Fruit fly (Drosophila melanogaster) Kc167 (cell line): ENCODE results near the gene Tl.

Experiments
- Myc ChIP-seq: fragments of >200 bp; optimal IDR thresholded peaks from 2 replicates; lab custom pipeline; 2017; ENCODE audit warnings: missing external identifiers
- Sin3A ChIP-seq: fragments of >200 bp; optimal IDR thresholded peaks from 2 replicates; lab custom pipeline; 2018; ENCODE audit warnings: missing external identifiers
- h ChIP-seq: fragments of >200 bp; optimal IDR thresholded peaks from 3 replicates; lab custom pipeline; 2018; ENCODE audit warnings: missing external identifiers
- insv ChIP-seq: fragments of >200 bp; optimal IDR thresholded peaks from 3 replicates; lab custom pipeline; 2018; ENCODE audit warnings: missing external identifiers
- psq ChIP-seq: fragments of >200 bp; optimal IDR thresholded peaks from 2 replicates; lab custom pipeline; 2017; ENCODE audit warnings: missing external identifiers
- ttk ChIP-seq: sonication (Bioruptor generic); optimal IDR thresholded peaks from 2 replicates; lab custom pipeline; 2017; ENCODE audit warnings: missing external identifiers

Gene Tl

DNA sequence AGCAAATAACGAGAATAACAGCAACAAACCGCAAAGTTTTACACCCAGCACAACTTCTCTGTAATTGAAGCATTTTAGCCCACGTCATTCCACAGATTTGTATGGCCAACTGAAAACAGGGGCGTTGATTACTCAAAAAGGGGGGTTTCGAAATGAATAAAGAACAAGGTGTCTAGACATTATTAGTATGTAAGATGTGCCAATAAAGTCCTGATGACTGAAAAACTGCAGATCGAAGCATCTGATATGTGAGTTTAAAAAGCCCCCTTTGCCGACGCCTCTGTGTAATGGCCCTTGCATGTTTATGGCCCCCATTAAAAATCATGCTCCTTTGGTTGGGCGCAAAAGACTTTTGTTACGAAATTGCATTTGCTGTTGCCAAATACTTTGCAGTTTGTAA is 22.3 kb downstream of the Tl start:
- TF ChIP-seq insv (lab: Kevin White, UChicago) (no peak), Sin3A (lab: Kevin White, UChicago) (no peak), h (lab: Kevin White, UChicago) (no peak), Myc (lab: Kevin White, UChicago) (no peak), psq (lab: Kevin White, UChicago) (no peak), ttk (lab: Kevin White, UChicago) (no peak)

DNA sequence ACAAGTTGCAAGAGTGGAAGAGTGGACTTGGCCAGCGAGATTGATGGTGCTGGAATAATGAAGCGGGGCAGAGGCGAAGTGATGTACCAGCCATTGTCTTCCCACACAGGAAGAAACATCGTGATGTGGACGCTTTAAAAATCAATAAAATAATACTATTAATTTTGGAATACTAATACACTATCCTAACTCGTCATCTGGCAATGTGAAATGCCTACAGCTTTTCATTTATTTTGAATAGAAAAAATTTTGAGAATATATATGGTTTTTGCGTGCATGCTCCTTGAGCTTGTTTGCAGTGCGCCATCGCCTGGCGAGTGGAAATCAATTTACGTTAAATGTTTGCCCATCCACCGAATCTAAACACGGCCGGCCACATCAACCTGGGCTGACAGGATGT is 33.0 kb downstream of the Tl start:
- no peak for TF ChIP-seq Sin3A (lab: Kevin White, UChicago)
- no peak for TF ChIP-seq insv (lab: Kevin White, UChicago)
- TF ChIP-seq ttk (lab: Kevin White, UChicago), result no peak
- TF ChIP-seq psq (lab: Kevin White, UChicago), result no peak
- no peak for TF ChIP-seq Myc (lab: Kevin White, UChicago)
- TF ChIP-seq h (lab: Kevin White, UChicago), result no peak

DNA sequence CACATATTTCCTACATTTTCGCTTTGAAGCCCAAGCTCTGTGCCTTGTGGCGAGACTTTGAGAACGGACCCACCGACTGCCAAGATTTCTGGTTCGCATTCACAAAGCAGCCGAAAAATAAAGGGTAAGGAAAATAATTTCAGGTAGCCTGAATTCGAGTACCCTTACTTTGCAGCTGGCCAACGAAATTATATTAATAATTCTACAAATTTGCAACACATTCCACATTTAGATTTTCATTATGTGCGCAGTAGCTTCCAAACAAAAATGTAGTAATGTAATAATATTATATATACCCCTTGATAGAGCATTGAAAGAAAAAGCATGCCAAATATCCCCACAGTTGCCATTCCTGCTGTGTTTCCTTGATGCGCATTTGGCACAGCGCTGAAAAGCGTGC is 47.6 kb downstream of the Tl start:
- TF ChIP-seq h (lab: Kevin White, UChicago), result no peak
- no peak for TF ChIP-seq Sin3A (lab: Kevin White, UChicago)
- no peak for TF ChIP-seq ttk (lab: Kevin White, UChicago)
- TF ChIP-seq psq (lab: Kevin White, UChicago), result no peak
- no peak for TF ChIP-seq insv (lab: Kevin White, UChicago)
- TF ChIP-seq Myc (lab: Kevin White, UChicago), result no peak

DNA sequence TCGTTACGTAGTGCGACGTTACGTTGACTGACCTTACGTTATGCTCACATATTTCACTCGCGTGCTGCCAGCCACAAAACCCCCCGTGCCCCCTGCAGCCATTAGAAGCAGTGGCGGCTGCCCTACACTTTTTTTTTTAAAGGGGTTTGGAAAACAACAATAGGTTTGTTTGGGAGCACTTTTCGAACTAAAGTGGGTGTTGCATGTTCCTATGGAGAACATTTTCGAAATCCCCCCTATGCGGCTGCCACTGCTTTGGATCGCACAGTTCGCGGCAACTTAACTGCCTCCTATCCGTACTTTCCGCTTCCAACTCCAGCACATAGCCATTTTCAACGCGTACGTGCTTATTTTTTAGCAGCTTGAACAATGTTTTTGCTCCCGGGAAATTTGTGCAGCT is 54.9 kb downstream of the Tl start:
- TF ChIP-seq Sin3A (lab: Kevin White, UChicago) (no peak), Myc (lab: Kevin White, UChicago) (no peak), insv (lab: Kevin White, UChicago) (no peak), h (lab: Kevin White, UChicago) (no peak), ttk (lab: Kevin White, UChicago) (no peak), psq (lab: Kevin White, UChicago) (no peak)

DNA sequence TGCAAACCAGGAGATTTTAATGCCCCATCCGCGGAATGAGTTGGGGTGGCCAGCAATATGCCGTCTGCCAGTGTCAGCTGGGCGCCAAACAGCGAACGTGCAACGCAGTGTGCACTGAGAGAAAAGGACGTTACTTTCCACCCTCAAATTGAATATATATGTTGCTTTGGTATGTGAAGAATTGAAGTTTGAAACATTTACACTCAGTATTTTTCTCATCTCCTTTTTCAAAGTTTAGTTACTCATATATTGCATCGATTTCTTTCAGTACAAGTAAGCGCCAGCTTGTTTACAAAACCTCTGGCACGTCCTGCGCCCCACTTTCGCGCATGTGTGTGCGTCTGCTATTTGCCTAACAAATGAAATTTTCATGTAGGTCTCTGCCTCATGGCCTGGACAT is 60.4 kb downstream of the Tl start:
- TF ChIP-seq psq (lab: Kevin White, UChicago) (no peak), insv (lab: Kevin White, UChicago) (no peak), h (lab: Kevin White, UChicago) (no peak), Myc (lab: Kevin White, UChicago) (no peak), Sin3A (lab: Kevin White, UChicago) (no peak), ttk (lab: Kevin White, UChicago) (no peak)

DNA sequence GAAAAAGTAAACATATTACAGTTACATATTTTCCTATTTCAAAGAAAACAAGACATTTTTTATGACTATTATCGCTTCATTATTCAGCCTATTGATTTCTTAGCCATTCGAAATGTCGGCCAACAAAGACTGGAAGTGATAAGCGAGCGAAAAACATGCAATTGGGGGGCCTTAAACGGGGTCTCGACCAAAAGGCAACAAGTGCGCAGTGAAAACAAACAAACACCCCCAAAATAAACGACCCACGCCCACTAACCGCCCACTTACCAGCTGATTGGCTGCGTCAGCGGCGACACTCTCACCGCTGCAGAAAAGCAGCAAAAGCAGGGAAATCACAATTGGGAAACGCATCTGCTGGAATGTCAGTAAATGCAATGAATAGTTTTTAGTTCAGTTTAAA is 63.4 kb downstream of the Tl start:
- TF ChIP-seq h (lab: Kevin White, UChicago) (no peak), Sin3A (lab: Kevin White, UChicago) (no peak), ttk (lab: Kevin White, UChicago) (no peak), psq (lab: Kevin White, UChicago) (no peak), Myc (lab: Kevin White, UChicago) (no peak), insv (lab: Kevin White, UChicago) (no peak)

DNA sequence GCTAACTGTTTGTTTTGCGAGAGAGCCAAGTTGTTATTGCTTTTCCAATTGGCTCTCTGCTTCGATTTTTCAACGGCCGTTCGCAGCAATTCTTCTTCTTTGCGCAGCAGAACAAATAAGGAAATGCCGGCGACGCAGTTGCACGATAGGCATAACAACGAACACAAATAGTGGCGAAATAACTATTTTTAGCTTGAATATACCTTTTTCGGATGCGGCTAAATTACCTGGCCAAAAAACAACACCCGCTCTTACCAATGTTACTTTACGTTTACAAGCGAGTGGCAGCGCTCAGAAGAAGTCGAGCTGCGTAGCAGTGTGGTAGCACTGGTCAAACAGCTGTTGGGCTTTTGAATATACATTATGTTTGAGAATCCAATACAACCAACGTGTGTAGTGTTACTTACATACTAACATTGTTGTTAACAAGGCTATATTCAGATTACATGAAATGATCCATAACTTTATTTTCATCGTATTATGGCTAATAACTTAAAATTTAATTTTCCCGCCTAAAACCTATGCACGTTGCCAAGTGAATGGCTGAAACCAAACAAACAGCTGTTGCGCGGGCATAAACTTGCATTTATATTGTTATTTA is 64.1 kb downstream of the Tl start, which contains the start of the genes Lerp and IntS12:
Lerp (minus strand) TSS at position 283 of the 601 bp plus-strand sequence.
IntS12 (plus strand) TSS at position 529 of the 601 bp plus-strand sequence.
- TF ChIP-seq Sin3A (lab: Kevin White, UChicago) (no peak), ttk (lab: Kevin White, UChicago) (no peak), Myc (lab: Kevin White, UChicago) (no peak), h (lab: Kevin White, UChicago) (no peak), insv (lab: Kevin White, UChicago) (no peak), psq (lab: Kevin White, UChicago) (no peak)

- TF ChIP-seq insv (lab: Kevin White, UChicago) (no peak), Myc (lab: Kevin White, UChicago) (no peak), h (lab: Kevin White, UChicago) (no peak), psq (lab: Kevin White, UChicago) (no peak), ttk (lab: Kevin White, UChicago) (no peak), Sin3A (lab: Kevin White, UChicago) (no peak)
Measured at dm6 chr3R:26866577-26867456, 68.0 kb downstream of the Tl start, which contains the start of the genes ball and His2Av. Gene ball, minus strand, starts transcription at chr3R:26866807. Gene His2Av, plus strand, starts transcription at chr3R:26866929.

- TF ChIP-seq psq (lab: Kevin White, UChicago) (no peak), h (lab: Kevin White, UChicago) (no peak), ttk (lab: Kevin White, UChicago) (no peak), insv (lab: Kevin White, UChicago) (no peak), Myc (lab: Kevin White, UChicago) (no peak), Sin3A (lab: Kevin White, UChicago) (no peak)
Measured at dm6 chr3R:26867457-26868044, 68.7 kb downstream of the Tl start.

dm6 chr3R:26869431-26869830 is 70.6 kb downstream of the Tl start:
- no peak for TF ChIP-seq Sin3A (lab: Kevin White, UChicago)
- TF ChIP-seq psq (lab: Kevin White, UChicago), result no peak
- no peak for TF ChIP-seq Myc (lab: Kevin White, UChicago)
- TF ChIP-seq ttk (lab: Kevin White, UChicago), result no peak
- no peak for TF ChIP-seq h (lab: Kevin White, UChicago)
- no peak for TF ChIP-seq insv (lab: Kevin White, UChicago)
